Fruit fly (Drosophila melanogaster): ENCODE results near the gene CG10343.

dm6 chr2L:18732760-18733530, 29.7 kb downstream of the CG10343 start:
- TF ChIP-seq CG8478 (optimal IDR thresholded peaks at IDR 0.05) (no peak), CTCF (optimal IDR thresholded peaks at IDR 0.05) (no peak)

Measured in S2 (cell line).